Worm (Caenorhabditis elegans) whole organism, midembryonic: Measurements from ENCODE around the gene irld-50.

Source experiments
- T22C8.4 ChIP-seq: fragments of 200-800 bp; sonication (Bioruptor generic); IDR thresholded peaks from 2 replicates; pipeline ENCODE4 v1.3.6; 2022; ENCODE audit warnings: missing genetic modification characterization, missing compliant biosample characterization
- cog-1 ChIP-seq: sonication (generic microtip); optimal IDR thresholded peaks from 2 replicates; lab custom pipeline; 2016; ENCODE audit warnings: missing genetic modification characterization, missing compliant biosample characterization
- flt-1 ChIP-seq: fragments of 200-800 bp; sonication (Bioruptor generic); IDR thresholded peaks from 2 replicates; pipeline ENCODE4 v1.3.6; 2022; ENCODE audit warnings: missing genetic modification characterization, missing compliant biosample characterization
- klf-2 ChIP-seq: fragments of 200-800 bp; sonication (Bioruptor generic); conservative IDR thresholded peaks from 2 replicates; pipeline ENCODE4 v1.3.6; 2022; ENCODE audit warnings: missing genetic modification reagents, missing genetic modification characterization, missing compliant biosample characterization
- med-1 ChIP-seq: sonication (generic microtip); optimal IDR thresholded peaks from 2 replicates; lab custom pipeline; 2017; ENCODE audit warnings: missing genetic modification characterization, mild to moderate bottlenecking, missing compliant biosample characterization, antibody characterized with exemption, missing genetic modification reagents; ENCODE audit not compliant: insufficient read depth
- tab-1 ChIP-seq: fragments of 200-800 bp; sonication (Bioruptor generic); IDR thresholded peaks from 2 replicates; pipeline ENCODE4 v1.3.6; 2022; ENCODE audit warnings: missing genetic modification characterization, missing compliant biosample characterization
- ztf-23 ChIP-seq: fragments of 200-800 bp; sonication (Bioruptor generic); IDR thresholded peaks from 2 replicates; pipeline ENCODE4 v1.3.6; 2022; ENCODE audit warnings: missing genetic modification reagents, missing genetic modification characterization, missing compliant biosample characterization

DNA sequence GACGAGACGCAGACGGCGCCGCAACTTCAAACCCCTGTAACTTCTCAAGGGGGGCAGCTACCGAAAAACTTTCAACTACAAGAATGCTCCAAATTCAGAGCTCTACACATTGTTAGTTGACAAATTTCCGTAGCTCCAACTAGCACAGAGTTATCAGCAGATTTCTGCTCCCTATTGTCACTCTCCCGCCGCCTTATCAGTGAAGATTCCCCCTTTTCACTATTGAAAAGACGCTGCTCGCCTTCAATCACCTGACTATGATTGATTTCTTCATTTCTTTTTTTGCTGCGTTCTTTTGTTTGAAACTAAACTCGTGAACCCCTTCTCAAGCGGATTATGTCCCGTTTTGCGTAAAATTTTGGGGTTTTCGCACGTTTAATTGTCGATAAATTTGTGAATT lies 21.5 kb downstream of the irld-50 start:
- TF ChIP-seq klf-2 (no peak), tab-1 (GFP tag; lab: Robert Waterston, UW) (no peak), T22C8.4 (no peak), cog-1 (tag; lab: Kevin White, UChicago) (no peak), flt-1 (no peak), ztf-23 (GFP tag; lab: Robert Waterston, UW) (no peak), med-1 (GFP tag; lab: Kevin White, UChicago) (no peak)
